Worm (Caenorhabditis elegans) whole organism, midembryonic: ENCODE results near the gene nspb-4.
"Not testable (repeated sequence)": the region's sequence is repeated elsewhere in the genome, so short reads cannot be mapped to it uniquely, and the experiment has no call there.

ENCODE experiments used
- T22C8.4 ChIP-seq: fragments of 200-800 bp; sonication (Bioruptor generic); IDR thresholded peaks from 2 replicates; pipeline ENCODE4 v1.3.6; 2022; ENCODE audit warnings: missing genetic modification characterization, missing compliant biosample characterization
- klf-2 ChIP-seq: fragments of 200-800 bp; sonication (Bioruptor generic); conservative IDR thresholded peaks from 2 replicates; pipeline ENCODE4 v1.3.6; 2022; ENCODE audit warnings: missing genetic modification reagents, missing genetic modification characterization, missing compliant biosample characterization
- ref-1 ChIP-seq: fragments of 200-800 bp; sonication (Bioruptor generic); conservative IDR thresholded peaks from 2 replicates; pipeline ENCODE4 v1.3.6; 2022; ENCODE audit warnings: missing genetic modification reagents, missing genetic modification characterization, missing compliant biosample characterization
- tab-1 ChIP-seq: fragments of 200-800 bp; sonication (Bioruptor generic); IDR thresholded peaks from 2 replicates; pipeline ENCODE4 v1.3.6; 2022; ENCODE audit warnings: missing genetic modification characterization, missing compliant biosample characterization
- ztf-29 ChIP-seq: fragments of 200-800 bp; sonication (Bioruptor generic); IDR thresholded peaks from 2 replicates; pipeline ENCODE4 v1.3.6; 2022; ENCODE audit warnings: missing genetic modification reagents, missing genetic modification characterization, missing compliant biosample characterization

- not testable (repeated sequence) for TF ChIP-seq klf-2; T22C8.4 (GFP tag; lab: Robert Waterston, UW); ztf-29 (GFP tag; lab: Robert Waterston, UW); tab-1 (GFP tag; lab: Robert Waterston, UW); ref-1 (GFP tag; lab: Robert Waterston, UW)
Measured at ce11 chrIV:6598740-6599139, 722 bp downstream of the nspb-4 start, which contains the start of gene nspb-5.
